Worm (Caenorhabditis elegans): ENCODE measurements around the gene C25G4.17.

C25G4.17 gene

DNA sequence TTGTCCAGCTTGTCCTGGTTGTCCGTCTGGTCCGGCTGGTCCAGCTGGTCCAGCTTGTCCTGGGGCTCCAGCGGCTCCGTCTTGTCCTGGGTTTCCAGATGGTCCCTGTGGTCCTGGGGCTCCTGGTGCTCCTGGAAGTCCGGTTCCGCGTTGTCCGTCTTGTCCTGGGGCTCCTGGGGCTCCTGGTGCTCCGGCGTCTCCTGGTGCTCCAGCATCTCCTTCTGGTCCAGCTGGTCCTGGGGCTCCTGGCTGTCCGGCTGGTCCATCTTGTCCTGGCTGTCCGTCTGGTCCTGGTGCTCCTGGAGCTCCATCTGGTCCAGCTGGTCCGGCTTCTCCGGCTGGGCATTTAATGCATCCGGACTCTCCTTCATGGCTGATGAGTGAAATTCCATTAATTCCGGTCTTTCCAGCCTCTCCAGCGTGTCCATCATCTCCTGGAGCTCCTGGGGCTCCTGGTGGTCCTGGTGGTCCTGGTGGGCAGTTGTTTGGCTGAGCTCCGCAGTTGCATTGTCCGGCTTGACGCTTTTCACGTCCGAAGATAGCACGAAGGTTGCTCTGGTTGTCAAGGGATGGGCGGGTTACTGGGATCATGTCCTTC lies 14.0 kb upstream of the C25G4.17 start:
- TF ChIP-seq Y95B8A.8 (GFP tag; IDR thresholded peaks at IDR 0.05) = no peak
- 0 out of 2 replicates have a peak, but pooled peaks have one; percentile 20 for TF ChIP-seq dox-1 (GFP tag; IDR thresholded peaks at IDR 0.05)
- TF ChIP-seq nfyb-1 (GFP tag; IDR thresholded peaks at IDR 0.05) = 0 out of 2 replicates have a peak, but pooled peaks have one; percentile 13
- peak; percentile 94 for TF ChIP-seq zfh-2 (GFP tag; conservative IDR thresholded peaks at IDR 0.05)
- peak; percentile 22 for TF ChIP-seq lin-40 (tag; optimal IDR thresholded peaks at IDR 0.05)
- TF ChIP-seq attf-5 (GFP tag; optimal IDR thresholded peaks at IDR 0.05) = no peak
- TF ChIP-seq akir-1 (GFP tag; optimal IDR thresholded peaks at IDR 0.05) = no peak
- peak; percentile 96 for TF ChIP-seq egrh-3 (GFP tag; IDR thresholded peaks at IDR 0.05)
- TF ChIP-seq ztf-26 (tag; optimal IDR thresholded peaks at IDR 0.05) = peak; percentile 37
- peak; percentile 6 for TF ChIP-seq athp-1 (tag; optimal IDR thresholded peaks at IDR 0.05)
- TF ChIP-seq cebp-2 (GFP tag; IDR thresholded peaks at IDR 0.05) = 0 out of 2 replicates have a peak, but pooled peaks have one; percentile 64
- TF ChIP-seq K12H6.12 (tag; optimal IDR thresholded peaks at IDR 0.05) = no peak

DNA sequence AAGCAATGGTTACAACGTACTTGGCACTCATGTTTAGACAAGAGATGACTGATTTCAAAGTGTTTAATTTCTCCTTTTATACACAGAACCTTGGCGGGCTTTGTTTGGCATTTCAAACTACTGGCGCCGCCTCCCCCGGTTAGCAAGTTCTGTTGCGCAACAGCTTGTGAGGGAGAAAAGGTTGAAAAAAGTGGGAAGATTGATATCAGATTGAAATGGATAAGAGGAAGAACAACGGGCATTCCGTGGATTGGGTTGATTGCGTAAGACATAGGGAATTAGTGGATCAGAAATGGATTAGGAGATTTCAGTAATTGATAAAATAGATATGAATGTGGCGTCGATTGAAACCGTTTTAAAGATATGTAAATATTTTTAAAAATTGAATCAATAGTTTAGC lies 13.3 kb upstream of the C25G4.17 start, which contains the start of gene col-130:
Gene col-130, minus strand, starts transcription at position 50 of the 400 bp plus-strand sequence.
- TF ChIP-seq aptf-3 (GFP tag; IDR thresholded peaks at IDR 0.05) (no peak), sptf-2 (GFP tag; optimal IDR thresholded peaks at IDR 0.05) (no peak), fkh-3 (tag; optimal IDR thresholded peaks at IDR 0.05) (no peak), egrh-3 (GFP tag; IDR thresholded peaks at IDR 0.05) (no peak), hrde-1 (tag; optimal IDR thresholded peaks at IDR 0.05; ENCODE audit: borderline replicate concordance) (no peak), mcd-1 (GFP tag; IDR thresholded peaks at IDR 0.05) (no peak), ztf-18 (tag; optimal IDR thresholded peaks at IDR 0.05) (no peak), dpff-1 (tag; optimal IDR thresholded peaks at IDR 0.05) (no peak), snpc-1.3 (tag; optimal IDR thresholded peaks at IDR 0.05; ENCODE audit: insufficient read depth) (no peak), let-526 (GFP tag; IDR thresholded peaks at IDR 0.05) (no peak), nhr-120 (GFP tag; IDR thresholded peaks at IDR 0.05) (no peak), cebp-2 (GFP tag; IDR thresholded peaks at IDR 0.05) (no peak), ceh-100 (GFP tag; IDR thresholded peaks at IDR 0.05) (no peak), zfh-2 (GFP tag; conservative IDR thresholded peaks at IDR 0.05) (no peak)

ce11 chrIV:12429504-12429903 lies 12.3 kb upstream of the C25G4.17 start:
- TF ChIP-seq mes-4 (tag; optimal IDR thresholded peaks at IDR 0.05) = no peak
- TF ChIP-seq hlh-26 (GFP tag; conservative IDR thresholded peaks at IDR 0.05) = no peak
- no peak for TF ChIP-seq lin-54 (GFP tag; optimal IDR thresholded peaks at IDR 0.05)
- no peak for TF ChIP-seq zfh-2 (GFP tag; conservative IDR thresholded peaks at IDR 0.05)
- TF ChIP-seq nhr-120 (GFP tag; IDR thresholded peaks at IDR 0.05) = no peak
- TF ChIP-seq ama-1 (optimal IDR thresholded peaks at IDR 0.05) = no peak
- TF ChIP-seq ama-1 (GFP tag; optimal IDR thresholded peaks at IDR 0.05) = no peak
- no peak for TF ChIP-seq egrh-3 (GFP tag; IDR thresholded peaks at IDR 0.05)
- no peak for TF ChIP-seq cebp-2 (GFP tag; IDR thresholded peaks at IDR 0.05)
- TF ChIP-seq ztf-26 (tag; optimal IDR thresholded peaks at IDR 0.05) = no peak

DNA sequence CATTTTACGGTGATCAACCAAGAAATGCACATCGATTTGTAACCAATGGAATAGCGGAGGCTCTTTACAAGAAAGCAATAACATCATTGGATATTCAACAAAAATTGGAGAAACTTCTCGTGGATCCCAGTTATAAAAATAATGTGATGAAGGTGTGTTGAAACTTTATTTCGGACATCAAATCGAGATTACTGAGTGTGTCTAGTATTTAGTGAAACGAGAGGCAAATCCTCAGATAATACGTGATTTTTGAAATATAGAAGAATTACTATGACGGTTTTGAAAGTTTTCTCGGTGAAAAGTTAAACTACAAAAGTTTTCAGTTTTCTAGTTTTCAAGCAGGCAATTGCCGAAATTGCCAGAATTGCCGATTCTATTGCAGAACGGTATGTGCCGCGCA lies 10.1 kb upstream of the C25G4.17 start:
- TF ChIP-seq K11D2.4 (GFP tag; IDR thresholded peaks at IDR 0.05) (no peak), snpc-1.1 (tag; optimal IDR thresholded peaks at IDR 0.05; ENCODE audit: insufficient read depth) (no peak)

ce11 chrIV:12432340-12432739 lies 9.5 kb upstream of the C25G4.17 start, which contains the start of gene clec-184:
TSS of gene clec-184 (plus strand) at chrIV:12432640.
- TF ChIP-seq repo-1 (tag; optimal IDR thresholded peaks at IDR 0.05) = no peak
- TF ChIP-seq sea-2 (GFP tag; IDR thresholded peaks at IDR 0.05) = no peak
- no peak for TF ChIP-seq zim-3 (tag; optimal IDR thresholded peaks at IDR 0.05)
- no peak for TF ChIP-seq chd-7 (tag; optimal IDR thresholded peaks at IDR 0.05)
- no peak for TF ChIP-seq aptf-2 (GFP tag; conservative IDR thresholded peaks at IDR 0.05)
- TF ChIP-seq attf-5 (GFP tag; optimal IDR thresholded peaks at IDR 0.05) = no peak
- no peak for TF ChIP-seq B0261.1 (tag; optimal IDR thresholded peaks at IDR 0.05)
- TF ChIP-seq B0035.1 (tag; optimal IDR thresholded peaks at IDR 0.05) = no peak
- no peak for TF ChIP-seq T26A5.8 (tag; optimal IDR thresholded peaks at IDR 0.05)
- TF ChIP-seq atf-7 (tag; optimal IDR thresholded peaks at IDR 0.05) = no peak
- no peak for TF ChIP-seq ama-1 (optimal IDR thresholded peaks at IDR 0.05)
- no peak for TF ChIP-seq ama-1 (GFP tag; optimal IDR thresholded peaks at IDR 0.05)
- no peak for TF ChIP-seq rcor-1 (GFP tag; IDR thresholded peaks at IDR 0.05)
- no peak for TF ChIP-seq xnd-1 (tag; optimal IDR thresholded peaks at IDR 0.05)
- TF ChIP-seq ceh-91 (GFP tag; IDR thresholded peaks at IDR 0.05) = no peak
